Fruit fly (Drosophila melanogaster) whole organism, embryonic: ENCODE data around the gene Rbp1-like.

Experiments
- Atf6 ChIP-seq: fragments of 200-800 bp; sonication (Bioruptor generic); IDR thresholded peaks from 2 replicates; pipeline ENCODE4 v1.3.6; 2022; ENCODE audit warnings: missing biosample characterization, missing genetic modification characterization
- B-H2 ChIP-seq: fragments of 200-800 bp; sonication (Bioruptor generic); optimal IDR thresholded peaks from 2 replicates; lab custom pipeline; 2018; ENCODE audit warnings: missing biosample characterization, mild to moderate bottlenecking, missing genetic modification characterization
- Bgb ChIP-seq: fragments of 200-800 bp; sonication (Bioruptor generic); IDR thresholded peaks from 2 replicates; pipeline ENCODE4 v1.3.6; 2022; ENCODE audit warnings: missing biosample characterization, missing genetic modification characterization; ENCODE audit not compliant: partially characterized antibody
- CG10147 ChIP-seq: fragments of 200-800 bp; sonication (Bioruptor generic); optimal IDR thresholded peaks from 2 replicates; lab custom pipeline; 2019; ENCODE audit warnings: missing biosample characterization, mild to moderate bottlenecking, missing genetic modification characterization, moderate library complexity
- CG13296 ChIP-seq: fragments of 200-800 bp; sonication (Bioruptor generic); optimal IDR thresholded peaks from 3 replicates; lab custom pipeline; 2018; ENCODE audit warnings: missing biosample characterization, mild to moderate bottlenecking, missing genetic modification characterization
- CG13424 ChIP-seq: fragments of 200-800 bp; sonication (Bioruptor generic); optimal IDR thresholded peaks from 2 replicates; lab custom pipeline; 2019; ENCODE audit warnings: missing biosample characterization, mild to moderate bottlenecking, missing genetic modification characterization, moderate library complexity
- CG13624 ChIP-seq: fragments of 200-800 bp; sonication (Bioruptor generic); optimal IDR thresholded peaks from 2 replicates; lab custom pipeline; 2016; ENCODE audit warnings: missing biosample characterization, missing genetic modification characterization
- CG13775 ChIP-seq: fragments of 200-800 bp; sonication (Bioruptor generic); optimal IDR thresholded peaks from 3 replicates; lab custom pipeline; 2017; ENCODE audit warnings: missing biosample characterization, mild to moderate bottlenecking, missing genetic modification characterization
- CG14014 ChIP-seq: fragments of 200-800 bp; sonication (Bioruptor generic); IDR thresholded peaks from 2 replicates; pipeline ENCODE4 v1.3.6; 2022; ENCODE audit warnings: missing biosample characterization, missing genetic modification characterization
- CG17829 ChIP-seq: fragments of 200-800 bp; optimal IDR thresholded peaks from 2 replicates; lab custom pipeline; 2019; ENCODE audit warnings: missing biosample characterization, mild to moderate bottlenecking, missing genetic modification characterization, moderate library complexity
- CG18011 ChIP-seq: fragments of 200-800 bp; sonication (Bioruptor generic); optimal IDR thresholded peaks from 2 replicates; lab custom pipeline; 2017; ENCODE audit warnings: missing biosample characterization, missing genetic modification characterization, mild to moderate bottlenecking, moderate library complexity, missing genotype
- CG2116 ChIP-seq: fragments of 200-800 bp; sonication (Bioruptor generic); optimal IDR thresholded peaks from 3 replicates; lab custom pipeline; 2018; ENCODE audit warnings: missing biosample characterization, mild to moderate bottlenecking, missing genetic modification characterization
- CG3065 ChIP-seq: fragments of 200-800 bp; sonication (Bioruptor generic); optimal IDR thresholded peaks from 2 replicates; lab custom pipeline; 2016; ENCODE audit warnings: missing biosample characterization, missing genetic modification characterization
- CG33213 ChIP-seq: fragments of 200-800 bp; sonication (Bioruptor generic); optimal IDR thresholded peaks from 3 replicates; lab custom pipeline; 2016; ENCODE audit warnings: missing biosample characterization, missing genetic modification characterization
- CG34376 ChIP-seq: fragments of 200-800 bp; sonication (Bioruptor generic); optimal IDR thresholded peaks from 2 replicates; lab custom pipeline; 2018; ENCODE audit warnings: missing biosample characterization, mild to moderate bottlenecking, missing genetic modification characterization
- CG4617 ChIP-seq: fragments of 200-800 bp; sonication (Bioruptor generic); optimal IDR thresholded peaks from 3 replicates; lab custom pipeline; 2016; ENCODE audit warnings: missing biosample characterization, missing genetic modification characterization, borderline replicate concordance
- CG5245 ChIP-seq: fragments of 200-800 bp; sonication (Bioruptor generic); optimal IDR thresholded peaks from 3 replicates; lab custom pipeline; 2016; ENCODE audit warnings: missing biosample characterization, missing genetic modification characterization
- CG6765 ChIP-seq: fragments of 200-800 bp; sonication (Bioruptor generic); optimal IDR thresholded peaks from 3 replicates; lab custom pipeline; 2017; ENCODE audit warnings: missing biosample characterization, mild to moderate bottlenecking, missing genetic modification characterization
- CG7271 ChIP-seq: fragments of 200-800 bp; sonication (Bioruptor generic); optimal IDR thresholded peaks from 2 replicates; lab custom pipeline; 2018; ENCODE audit warnings: missing biosample characterization, mild to moderate bottlenecking, missing genetic modification characterization, moderate library complexity
- CG8281 ChIP-seq: fragments of 200-800 bp; sonication (Bioruptor generic); optimal IDR thresholded peaks from 2 replicates; lab custom pipeline; 2018; ENCODE audit warnings: missing biosample characterization, mild to moderate bottlenecking, missing genetic modification characterization, moderate library complexity
- CG8290 ChIP-seq, 3 experiments: fragments of 200-800 bp; sonication (Bioruptor generic); optimal IDR thresholded peaks; 2 replicates each; lab custom pipeline; 2016 to 2019; ENCODE audit warnings: missing biosample characterization in 3 of 3, missing genetic modification characterization in 3 of 3, mild to moderate bottlenecking in 2 of 3, moderate library complexity in 1 of 3
- CG9797 ChIP-seq: fragments of 200-800 bp; sonication (Bioruptor generic); optimal IDR thresholded peaks from 3 replicates; lab custom pipeline; 2018; ENCODE audit warnings: missing biosample characterization, mild to moderate bottlenecking, missing genetic modification characterization
- CG9876 ChIP-seq: fragments of 200-800 bp; sonication (Bioruptor generic); optimal IDR thresholded peaks from 2 replicates; lab custom pipeline; 2016; ENCODE audit warnings: missing biosample characterization, missing genetic modification characterization
- CHES-1-like ChIP-seq: fragments of 200-800 bp; sonication (Bioruptor generic); optimal IDR thresholded peaks from 2 replicates; lab custom pipeline; 2016; ENCODE audit warnings: missing biosample characterization, missing genetic modification characterization
- Dfd ChIP-seq, 2 experiments: fragments of >200 bp; optimal IDR thresholded peaks; 2 replicates each; lab custom pipeline; 2017; ENCODE audit warnings: missing biosample characterization in 2 of 2, missing genetic modification characterization in 2 of 2
- Doc2 ChIP-seq: fragments of 200-800 bp; sonication (Bioruptor generic); IDR thresholded peaks from 2 replicates; pipeline ENCODE4 v1.3.6; 2022; ENCODE audit warnings: missing biosample characterization, missing genetic modification characterization
- ERR ChIP-seq: fragments of 200-800 bp; sonication (Bioruptor generic); optimal IDR thresholded peaks from 2 replicates; lab custom pipeline; 2016; ENCODE audit warnings: missing biosample characterization, missing genetic modification characterization
- Eip74EF ChIP-seq, 2 experiments: fragments of 200-800 bp in 1 of 2; fragments of >200 bp in 1 of 2; sonication (Bioruptor generic) in 1 of 2; optimal IDR thresholded peaks; 2 replicates each; lab custom pipeline; 2017 to 2019; ENCODE audit warnings: missing biosample characterization in 2 of 2, missing genetic modification characterization in 2 of 2, mild to moderate bottlenecking in 1 of 2, moderate library complexity in 1 of 2
- Elba2 ChIP-seq: fragments of 200-800 bp; sonication (Bioruptor generic); optimal IDR thresholded peaks from 3 replicates; lab custom pipeline; 2016; ENCODE audit warnings: missing biosample characterization, missing genetic modification characterization
- HLH4C ChIP-seq: fragments of 200-800 bp; sonication (Bioruptor generic); IDR thresholded peaks from 3 replicates; pipeline ENCODE4 v1.3.6; 2022; ENCODE audit warnings: missing biosample characterization, missing genetic modification characterization; ENCODE audit not compliant: partially characterized antibody
- Ravus ChIP-seq: fragments of 200-800 bp; sonication (Bioruptor generic); IDR thresholded peaks from 2 replicates; pipeline ENCODE4 v1.3.6; 2022; ENCODE audit warnings: missing biosample characterization, missing genetic modification characterization
- Sox100B ChIP-seq: fragments of 200-800 bp; sonication (Bioruptor generic); optimal IDR thresholded peaks from 3 replicates; lab custom pipeline; 2018; ENCODE audit warnings: missing biosample characterization, mild to moderate bottlenecking, missing genetic modification characterization
- Sry-β ChIP-seq: fragments of 200-800 bp; sonication (Bioruptor generic); optimal IDR thresholded peaks from 2 replicates; lab custom pipeline; 2018; ENCODE audit warnings: missing biosample characterization, mild to moderate bottlenecking, missing genetic modification characterization, moderate library complexity
- bowl ChIP-seq: fragments of 200-800 bp; sonication (Bioruptor generic); IDR thresholded peaks from 2 replicates; pipeline ENCODE4 v1.3.6; 2022; ENCODE audit warnings: missing biosample characterization, missing genetic modification characterization
- btn ChIP-seq: fragments of 200-800 bp; sonication (Bioruptor generic); optimal IDR thresholded peaks from 2 replicates; lab custom pipeline; 2016; ENCODE audit warnings: missing biosample characterization, missing genetic modification characterization
- caup ChIP-seq: fragments of 200-800 bp; sonication (Bioruptor generic); optimal IDR thresholded peaks from 3 replicates; lab custom pipeline; 2017; ENCODE audit warnings: missing biosample characterization, mild to moderate bottlenecking, missing genetic modification characterization, moderate library complexity; ENCODE audit not compliant: severe bottlenecking
- dm ChIP-seq: fragments of 200-800 bp; sonication (Bioruptor generic); optimal IDR thresholded peaks from 3 replicates; lab custom pipeline; 2016; ENCODE audit warnings: missing biosample characterization, missing genetic modification characterization
- esg ChIP-seq: fragments of 200-800 bp; sonication (Bioruptor generic); conservative IDR thresholded peaks from 2 replicates; pipeline ENCODE4 v1.3.6; 2022; ENCODE audit warnings: missing biosample characterization, missing genetic modification characterization
- fd96Cb ChIP-seq: fragments of 200-800 bp; sonication (Bioruptor generic); optimal IDR thresholded peaks from 2 replicates; lab custom pipeline; 2018; ENCODE audit warnings: missing biosample characterization, mild to moderate bottlenecking, missing genetic modification characterization, moderate library complexity
- inv ChIP-seq: fragments of 200-800 bp; sonication (Bioruptor generic); IDR thresholded peaks from 2 replicates; pipeline ENCODE4 v1.3.6; 2022; ENCODE audit warnings: missing biosample characterization, missing genetic modification characterization; ENCODE audit not compliant: partially characterized antibody
- p53 ChIP-seq: fragments of 200-800 bp; sonication (Bioruptor generic); optimal IDR thresholded peaks from 2 replicates; lab custom pipeline; 2016; ENCODE audit warnings: missing biosample characterization, missing genetic modification characterization
- pb ChIP-seq: fragments of 200-800 bp; sonication (Bioruptor generic); optimal IDR thresholded peaks from 3 replicates; lab custom pipeline; 2016; ENCODE audit warnings: missing biosample characterization, missing genetic modification characterization
- sens ChIP-seq: fragments of 200-800 bp; sonication (Bioruptor generic); peaks from one replicate; lab custom pipeline; 2016; ENCODE audit warnings: missing biosample characterization, missing genetic modification characterization
- slou ChIP-seq: fragments of 200-800 bp; sonication (Bioruptor generic); optimal IDR thresholded peaks from 3 replicates; lab custom pipeline; 2016; ENCODE audit warnings: missing biosample characterization, missing genetic modification characterization
- sr ChIP-seq: fragments of 200-800 bp; sonication (Bioruptor generic); IDR thresholded peaks from 3 replicates; pipeline ENCODE4 v1.3.6; 2022; ENCODE audit warnings: missing biosample characterization, missing genetic modification characterization
- tap ChIP-seq: fragments of 200-800 bp; optimal IDR thresholded peaks from 3 replicates; lab custom pipeline; 2019; ENCODE audit warnings: missing biosample characterization, mild to moderate bottlenecking, missing genetic modification characterization, moderate library complexity
- tio ChIP-seq: fragments of 200-800 bp; sonication (Bioruptor generic); optimal IDR thresholded peaks from 2 replicates; lab custom pipeline; 2017; ENCODE audit warnings: missing biosample characterization, missing genetic modification characterization, inconsistent platforms
- tna ChIP-seq: fragments of 200-800 bp; sonication (Bioruptor generic); IDR thresholded peaks from 2 replicates; pipeline ENCODE4 v1.3.6; 2022; ENCODE audit warnings: missing biosample characterization, missing genetic modification characterization; ENCODE audit not compliant: partially characterized antibody
- tup ChIP-seq: fragments of 200-800 bp; sonication (Bioruptor generic); optimal IDR thresholded peaks from 2 replicates; lab custom pipeline; 2016; ENCODE audit warnings: missing biosample characterization, mild to moderate bottlenecking, missing genetic modification characterization, moderate library complexity

Rbp1-like gene

DNA sequence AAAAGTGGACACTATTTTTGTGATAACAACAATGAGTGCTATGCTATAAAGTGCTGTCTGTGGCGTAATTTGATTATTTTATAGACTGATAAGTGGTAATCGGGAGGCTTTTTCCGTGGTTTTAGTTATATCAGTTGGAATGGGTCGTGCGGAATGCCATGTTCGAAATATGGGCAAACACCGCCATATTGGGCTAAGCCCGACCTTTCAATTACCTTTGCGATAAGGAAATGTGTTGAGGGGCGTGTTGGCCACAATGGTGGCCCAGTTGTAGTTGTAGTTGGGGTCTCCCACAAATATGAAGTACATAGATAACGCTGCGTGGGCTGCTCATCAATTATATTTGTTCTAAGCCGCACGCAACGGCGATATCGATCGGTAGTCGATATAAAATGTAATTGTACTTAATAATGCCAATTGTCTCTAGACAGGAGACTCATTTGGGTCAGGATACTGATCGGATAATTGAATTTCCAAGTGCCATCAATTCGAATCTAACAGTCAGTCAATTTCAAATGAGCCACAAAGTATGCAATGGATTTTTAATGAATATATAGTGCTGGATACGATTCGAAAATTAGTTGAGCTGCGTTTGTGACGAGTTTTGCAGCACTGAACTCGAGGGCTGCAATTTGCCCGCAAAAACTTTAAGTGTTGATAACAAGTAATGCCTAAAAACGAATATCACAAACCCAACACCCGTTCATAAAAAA lies 50.1 kb downstream of the Rbp1-like start (continued):
- TF ChIP-seq CG14014 (GFP tag; lab: Robert Waterston, UW), result peak; percentile 37; the same call in 1 of the 2 replicates
- peak; percentile 83 for TF ChIP-seq sens (GFP tag; lab: Kevin White, UChicago)
- TF ChIP-seq CG17829 (tag; lab: Kevin White, UChicago), result peak; percentile 15
- peak; percentile 93 for TF ChIP-seq CG34376 (GFP tag; lab: Kevin White, UChicago)
- no peak for TF ChIP-seq slou
- TF ChIP-seq Elba2 (GFP tag; lab: Kevin White, UChicago), result no peak
- TF ChIP-seq B-H2 (GFP tag; lab: Kevin White, UChicago), result no peak
- TF ChIP-seq Dfd (GFP tag; optimal IDR thresholded peaks at IDR 0.05; lab: Kevin White, UChicago), result no peak
- TF ChIP-seq btn (GFP tag; lab: Kevin White, UChicago), result no peak
- no peak for TF ChIP-seq esg (GFP tag; lab: Robert Waterston, UW)
- no peak for TF ChIP-seq bowl (GFP tag; lab: Robert Waterston, UW)
- TF ChIP-seq CG8281, result no peak
- TF ChIP-seq tio, result no peak
- peak; percentile 41 for TF ChIP-seq CG2116
- TF ChIP-seq sr, result no peak
- no peak for TF ChIP-seq CG7271
- TF ChIP-seq pb, result peak; percentile 3
- no peak for TF ChIP-seq fd96Cb (tag; lab: Kevin White, UChicago)
- TF ChIP-seq CG9876 (GFP tag; lab: Kevin White, UChicago), result no peak
- TF ChIP-seq HLH4C, result no peak
- no peak for TF ChIP-seq Eip74EF (GFP tag; optimal IDR thresholded peaks at IDR 0.05; lab: Kevin White, UChicago)
- peak; percentile 42 for TF ChIP-seq CHES-1-like (GFP tag; lab: Kevin White, UChicago)
- no peak for TF ChIP-seq Ravus
- TF ChIP-seq CG8290 (GFP tag; optimal IDR thresholded peaks at IDR 0.05; lab: Kevin White, UChicago), result peak; percentile 56
- peak; percentile 61 to 77 for TF ChIP-seq CG8290 (tag; optimal IDR thresholded peaks at IDR 0.05; lab: Kevin White, UChicago)
- peak; percentile 23 for TF ChIP-seq CG18011 (GFP tag; lab: Kevin White, UChicago)
- no peak for TF ChIP-seq Bgb (GFP tag; lab: Robert Waterston, UW)
- no peak for TF ChIP-seq p53
- no peak for TF ChIP-seq CG3065 (GFP tag; lab: Kevin White, UChicago)
- no peak for TF ChIP-seq Sry-β (GFP tag; lab: Kevin White, UChicago)
- TF ChIP-seq tap (tag; lab: Kevin White, UChicago), result no peak
- TF ChIP-seq Atf6, result no peak
- peak; percentile 62 for TF ChIP-seq CG13624 (GFP tag; lab: Kevin White, UChicago)
- no peak for TF ChIP-seq ERR (GFP tag; lab: Kevin White, UChicago)
- TF ChIP-seq CG9797 (GFP tag; lab: Kevin White, UChicago), result no peak
- no peak for TF ChIP-seq tup (GFP tag; lab: Kevin White, UChicago)
- peak; percentile 29 for TF ChIP-seq CG6765 (GFP tag; lab: Kevin White, UChicago)
- no peak for TF ChIP-seq inv (GFP tag; lab: Robert Waterston, UW)
- TF ChIP-seq Doc2, result no peak
- TF ChIP-seq CG13424, result no peak
- no peak for TF ChIP-seq CG10147 (GFP tag; lab: Kevin White, UChicago)
- peak; percentile 57 for TF ChIP-seq CG33213 (GFP tag; lab: Kevin White, UChicago)
- peak; percentile 9 for TF ChIP-seq CG5245 (GFP tag; lab: Kevin White, UChicago)
- no peak; the same call in 1 of the 2 replicates for TF ChIP-seq tna (GFP tag; lab: Robert Waterston, UW)
- no peak for TF ChIP-seq CG4617 (GFP tag; lab: Kevin White, UChicago)
- no peak for TF ChIP-seq dm (GFP tag; lab: Kevin White, UChicago)
- TF ChIP-seq Sox100B (GFP tag; lab: Kevin White, UChicago), result no peak
- TF ChIP-seq CG13296 (GFP tag; lab: Kevin White, UChicago), result no peak
- TF ChIP-seq CG13775 (GFP tag; lab: Kevin White, UChicago), result no peak
- peak; percentile 53 for TF ChIP-seq caup (GFP tag; lab: Kevin White, UChicago)
